Worm (Caenorhabditis elegans): Measurements from ENCODE around the gene Y48G9A.9.
"Not testable (repeated sequence)": the region's sequence is repeated elsewhere in the genome, so short reads cannot be mapped to it uniquely, and the experiment has no call there.

The Y48G9A.9 gene

ce11 chrIII:2092409-2092808, at the start of gene Y48G9A.9:
TSS of gene Y48G9A.9 (plus strand) at chrIII:2092709.
- TF ChIP-seq unc-62 (GFP tag; optimal IDR thresholded peaks at IDR 0.05) = no peak

- TF ChIP-seq unc-62 (GFP tag; optimal IDR thresholded peaks at IDR 0.05) = no peak
Measured at ce11 chrIII:2047907-2048306, 44.6 kb upstream of the Y48G9A.9 start, which contains the start of gene dpy-1. TSS of gene dpy-1 (minus strand) at chrIII:2048007.

- no peak for TF ChIP-seq unc-62 (GFP tag; optimal IDR thresholded peaks at IDR 0.05)
Measured at ce11 chrIII:2049825-2050224, 42.7 kb upstream of the Y48G9A.9 start.

- TF ChIP-seq unc-62 (GFP tag; optimal IDR thresholded peaks at IDR 0.05) = no peak
Measured at ce11 chrIII:2050494-2050893, 42.0 kb upstream of the Y48G9A.9 start.

ce11 chrIII:2053433-2053832, 39.1 kb upstream of the Y48G9A.9 start:
- no peak for TF ChIP-seq unc-62 (GFP tag; optimal IDR thresholded peaks at IDR 0.05)

- no peak for TF ChIP-seq unc-62 (GFP tag; optimal IDR thresholded peaks at IDR 0.05)
Measured at ce11 chrIII:2054084-2054483, 38.4 kb upstream of the Y48G9A.9 start, which contains the start of gene M01E10.3. TSS of gene M01E10.3 (minus strand) at chrIII:2054184.

- no peak for TF ChIP-seq unc-62 (GFP tag; optimal IDR thresholded peaks at IDR 0.05)
Measured at ce11 chrIII:2057570-2057969, 34.9 kb upstream of the Y48G9A.9 start, which contains the start of gene Y39A3A.2. TSS of gene Y39A3A.2 (minus strand) at chrIII:2057670.

ce11 chrIII:2060068-2060467, 32.4 kb upstream of the Y48G9A.9 start:
- no peak for TF ChIP-seq unc-62 (GFP tag; optimal IDR thresholded peaks at IDR 0.05)

- TF ChIP-seq unc-62 (GFP tag; optimal IDR thresholded peaks at IDR 0.05) = no peak
Measured at ce11 chrIII:2060857-2061256, 31.7 kb upstream of the Y48G9A.9 start, which contains the start of gene ins-16. TSS of gene ins-16 (minus strand) at chrIII:2060957.

ce11 chrIII:2068248-2068647, 24.3 kb upstream of the Y48G9A.9 start, which contains the start of gene Y39A3A.3:
TSS of gene Y39A3A.3 (minus strand) at chrIII:2068348.
- TF ChIP-seq unc-62 (GFP tag; optimal IDR thresholded peaks at IDR 0.05) = no peak

ce11 chrIII:2076546-2077134, 15.9 kb upstream of the Y48G9A.9 start, which contains the start of gene Y39A3A.4:
TSS of gene Y39A3A.4 (minus strand) at chrIII:2076596.
- TF ChIP-seq unc-62 (GFP tag; optimal IDR thresholded peaks at IDR 0.05) = no peak

- not testable (repeated sequence) for TF ChIP-seq unc-62 (GFP tag; optimal IDR thresholded peaks at IDR 0.05)
Measured at ce11 chrIII:2082519-2082918, 10.0 kb upstream of the Y48G9A.9 start, which contains the start of gene cpt-3. TSS of gene cpt-3 (plus strand) at chrIII:2082819.

ce11 chrIII:2084829-2085228, 7.7 kb upstream of the Y48G9A.9 start:
- TF ChIP-seq unc-62 (GFP tag; optimal IDR thresholded peaks at IDR 0.05) = no peak

ce11 chrIII:2089453-2089852, 3.1 kb upstream of the Y48G9A.9 start:
- TF ChIP-seq unc-62 (GFP tag; optimal IDR thresholded peaks at IDR 0.05) = no peak

- TF ChIP-seq unc-62 (GFP tag; optimal IDR thresholded peaks at IDR 0.05) = no peak
Measured at ce11 chrIII:2090695-2091094, 1.8 kb upstream of the Y48G9A.9 start.

ce11 chrIII:2091367-2091766, 1.1 kb upstream of the Y48G9A.9 start:
- no peak for TF ChIP-seq unc-62 (GFP tag; optimal IDR thresholded peaks at IDR 0.05)

ce11 chrIII:2098185-2098584, 5.7 kb downstream of the Y48G9A.9 start:
- no peak for TF ChIP-seq unc-62 (GFP tag; optimal IDR thresholded peaks at IDR 0.05)

Data from whole organism, dauer.